Fruit fly (Drosophila melanogaster): Measurements from ENCODE around the gene CG10877.

Gene CG10877

dm6 chr3R:20587630-20588479 is 24.0 kb upstream of the CG10877 start, which contains the start of gene Septin2 (continued):
- TF ChIP-seq CG14441 (GFP tag; IDR thresholded peaks at IDR 0.05) (peak; percentile 59), dimm (GFP tag; IDR thresholded peaks at IDR 0.05) (no peak), pros (GFP tag; optimal IDR thresholded peaks at IDR 0.05) (no peak), CG13775 (GFP tag; optimal IDR thresholded peaks at IDR 0.05) (peak; percentile 75), nerfin-1 (tag; optimal IDR thresholded peaks at IDR 0.05) (peak; percentile 77), chn (GFP tag; optimal IDR thresholded peaks at IDR 0.05) (peak; percentile 73), zfh2 (GFP tag; optimal IDR thresholded peaks at IDR 0.05) (no peak), CG17802 (tag; optimal IDR thresholded peaks at IDR 0.05) (peak; percentile 66), CG10565 (GFP tag; optimal IDR thresholded peaks at IDR 0.05) (peak; percentile 34), ase (GFP tag; IDR thresholded peaks at IDR 0.05) (peak; percentile 62; the same call in 2 of the 3 replicates), mirr (GFP tag; optimal IDR thresholded peaks at IDR 0.05) (no peak), CG18011 (GFP tag; optimal IDR thresholded peaks at IDR 0.05) (peak; percentile 31), E2f2 (GFP tag; IDR thresholded peaks at IDR 0.05) (peak; percentile 37; the same call in 1 of the 2 replicates), Med (GFP tag) (peak; percentile 86), MBD-R2 (GFP tag; IDR thresholded peaks at IDR 0.05) (no peak; the same call in none of the 2 replicates), CG10267 (tag; optimal IDR thresholded peaks at IDR 0.05) (peak; percentile 79), CG3065 (GFP tag; optimal IDR thresholded peaks at IDR 0.05) (no peak), CG1233 (GFP tag; optimal IDR thresholded peaks at IDR 0.05) (peak; percentile 84), CG17359 (tag; optimal IDR thresholded peaks at IDR 0.05) (peak; percentile 85), Pdp1 (GFP tag; optimal IDR thresholded peaks at IDR 0.05) (peak; percentile 34 to 50), gcm (GFP tag; optimal IDR thresholded peaks at IDR 0.05) (peak; percentile 86), Dek (tag; optimal IDR thresholded peaks at IDR 0.05) (no peak), CG12391 (tag; optimal IDR thresholded peaks at IDR 0.05) (peak; percentile 76), NfI (GFP tag; optimal IDR thresholded peaks at IDR 0.05) (peak; percentile 64), az2 (GFP tag; optimal IDR thresholded peaks at IDR 0.05) (peak; percentile 82), CG2129 (GFP tag; IDR thresholded peaks at IDR 0.05; ENCODE audit: partially characterized antibody) (no peak), CG7786 (GFP tag; optimal IDR thresholded peaks at IDR 0.05) (peak; percentile 45), fd96Cb (tag; optimal IDR thresholded peaks at IDR 0.05) (peak; percentile 85), Elba2 (GFP tag; optimal IDR thresholded peaks at IDR 0.05) (peak; percentile 79), CG15479 (GFP tag; optimal IDR thresholded peaks at IDR 0.05) (no peak), sna (GFP tag; IDR thresholded peaks at IDR 0.05; ENCODE audit: partially characterized antibody) (peak; percentile 42; the same call in 1 of the 2 replicates), CG10654 (GFP tag; optimal IDR thresholded peaks at IDR 0.05) (peak; percentile 63), CG7839 (tag; optimal IDR thresholded peaks at IDR 0.05) (peak; percentile 82), gcm2 (GFP tag; optimal IDR thresholded peaks at IDR 0.05) (no peak), Doc3 (GFP tag; IDR thresholded peaks at IDR 0.05; ENCODE audit: partially characterized antibody) (no peak), inv (GFP tag; IDR thresholded peaks at IDR 0.05; ENCODE audit: partially characterized antibody) (no peak), Lim3 (GFP tag; IDR thresholded peaks at IDR 0.05) (no peak), cad (GFP tag; optimal IDR thresholded peaks at IDR 0.05) (no peak), Xrp1 (GFP tag; IDR thresholded peaks at IDR 0.05) (peak; percentile 75), C15 (GFP tag; IDR thresholded peaks at IDR 0.05) (no peak), Chrac-16 (GFP tag; optimal IDR thresholded peaks at IDR 0.05) (peak; percentile 71), Dll (GFP tag; IDR thresholded peaks at IDR 0.05; ENCODE audit: partially characterized antibody) (no peak), CG12744 (GFP tag; optimal IDR thresholded peaks at IDR 0.05) (no peak), CG32767 (GFP tag; IDR thresholded peaks at IDR 0.05) (peak; percentile 59; the same call in 1 of the 2 replicates), ash1 (GFP tag; optimal IDR thresholded peaks at IDR 0.05) (no peak), Kr (GFP tag; optimal IDR thresholded peaks at IDR 0.05) (no peak), CG34224 (GFP tag; IDR thresholded peaks at IDR 0.05; ENCODE audit: partially characterized antibody) (no peak), cwo (GFP tag; optimal IDR thresholded peaks at IDR 0.05) (peak; percentile 73)
